Worm (Caenorhabditis elegans) whole organism, young adult: ENCODE measurements around the gene col-75.

Source experiments
- F49E8.2 ChIP-seq: sonication (generic microtip); optimal IDR thresholded peaks from 3 replicates; lab custom pipeline; 2017; ENCODE audit warnings: missing genetic modification characterization, mild to moderate bottlenecking, missing compliant biosample characterization, antibody characterized with exemption, moderate library complexity; ENCODE audit not compliant: insufficient read depth
- aptf-2 ChIP-seq: fragments of 200-800 bp; sonication (Bioruptor generic); conservative IDR thresholded peaks from 2 replicates; pipeline ENCODE4 v1.3.6; 2022; ENCODE audit warnings: missing genetic modification reagents, missing genetic modification characterization, missing compliant biosample characterization
- nhr-120 ChIP-seq: fragments of 200-800 bp; sonication (Bioruptor generic); IDR thresholded peaks from 2 replicates; pipeline ENCODE4 v1.3.6; 2022; ENCODE audit warnings: missing genetic modification characterization, missing compliant biosample characterization

DNA sequence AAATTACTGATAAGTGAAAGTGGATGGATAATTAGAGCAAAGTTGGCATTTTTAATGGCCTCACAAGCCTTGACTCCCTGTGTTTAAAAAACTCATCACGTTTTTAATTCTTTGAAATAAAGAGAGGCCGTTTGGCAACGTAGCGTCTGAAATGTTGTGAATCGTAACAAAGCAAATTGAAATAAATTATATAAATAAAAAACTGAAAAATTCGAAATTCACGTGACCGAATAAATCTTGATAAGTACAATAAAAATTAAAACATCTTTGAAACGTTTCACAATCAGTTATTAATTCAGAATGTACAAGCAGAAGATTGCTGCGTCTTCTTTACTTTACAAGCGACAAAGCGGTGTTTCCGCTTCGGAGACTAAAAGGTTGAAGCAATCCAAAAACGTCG is 3.3 kb upstream of the col-75 start, which contains the start of gene K03H9.3:
- no peak for TF ChIP-seq nhr-120 (GFP tag; lab: Robert Waterston, UW)
- TF ChIP-seq F49E8.2 (tag; lab: Kevin White, UChicago) = no peak
- no peak for TF ChIP-seq aptf-2 (GFP tag; lab: Robert Waterston, UW)
